Worm (Caenorhabditis elegans): ENCODE data around the gene M01D1.12.

ce11 chrII:1042227-1042626 lies 15.5 kb downstream of the M01D1.12 start, which contains the start of gene fbxb-41:
- TF ChIP-seq ctbp-1 (GFP tag; IDR thresholded peaks at IDR 0.05), result no peak
- no peak for TF ChIP-seq ztf-11 (tag; optimal IDR thresholded peaks at IDR 0.05)
- no peak for TF ChIP-seq jun-1 (tag; optimal IDR thresholded peaks at IDR 0.05)
- no peak for TF ChIP-seq nhr-11 (tag; optimal IDR thresholded peaks at IDR 0.05)
- no peak for TF ChIP-seq lin-38 (GFP tag; IDR thresholded peaks at IDR 0.05)
- no peak for TF ChIP-seq dve-1 (tag; optimal IDR thresholded peaks at IDR 0.05; ENCODE audit: insufficient read depth)
- TF ChIP-seq mxl-3 (GFP tag; optimal IDR thresholded peaks at IDR 0.05), result no peak
- TF ChIP-seq tra-1 (GFP tag; IDR thresholded peaks at IDR 0.05), result no peak
- no peak for TF ChIP-seq zag-1 (tag; optimal IDR thresholded peaks at IDR 0.05)
- peak in 1 of 2 experiments; percentile 35 for TF ChIP-seq unc-62 (GFP tag; optimal IDR thresholded peaks at IDR 0.05 in 1 of 2)
- no peak for TF ChIP-seq unc-62 (tag; optimal IDR thresholded peaks at IDR 0.05)

Data from whole organism, L4 larva.